Worm (Caenorhabditis elegans): ENCODE measurements around the gene ufl-1.
A peak's percentile ranks its signal among the peaks of the same experiment; 100 is the strongest.

The ufl-1 gene

DNA sequence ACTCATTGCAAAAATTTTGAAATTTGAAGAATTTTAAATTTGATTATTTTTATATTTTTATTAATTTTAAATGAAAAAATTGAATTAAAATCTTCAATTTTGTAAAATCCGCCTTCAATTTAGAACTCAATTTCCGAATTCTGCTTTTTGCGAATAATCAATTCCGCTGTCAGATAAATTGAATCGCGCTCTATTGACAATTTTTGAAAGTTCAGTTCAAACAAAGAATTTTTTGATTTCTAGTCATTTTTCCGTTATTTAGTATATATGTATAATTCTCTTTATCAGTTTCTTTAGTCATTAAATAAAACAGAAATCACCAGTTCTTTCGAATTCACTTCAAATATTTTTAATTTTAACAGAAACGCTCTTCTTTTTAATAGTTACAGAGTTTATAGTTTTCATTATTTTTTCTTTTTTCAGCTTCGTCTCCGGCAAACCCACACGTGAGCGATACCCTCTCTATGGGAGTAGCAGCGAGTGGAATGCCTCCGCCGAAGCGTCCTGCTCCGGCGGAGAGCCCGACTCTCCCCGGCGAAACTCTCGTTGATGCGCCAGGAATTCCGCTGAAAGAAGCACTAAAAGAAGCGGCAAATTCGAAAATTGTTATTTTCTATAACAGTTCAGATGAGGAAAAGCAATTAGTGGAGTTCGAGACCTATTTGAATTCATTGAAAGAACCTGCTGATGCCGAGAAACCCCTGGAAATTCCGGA is 23.8 kb downstream of the ufl-1 start:
- TF ChIP-seq elt-3 (tag; optimal IDR thresholded peaks at IDR 0.05) (no peak), nhr-237 (tag; optimal IDR thresholded peaks at IDR 0.05) (no peak), cnd-1 (tag; optimal IDR thresholded peaks at IDR 0.05) (no peak), lsy-2 (tag; optimal IDR thresholded peaks at IDR 0.05) (no peak), elt-1 (tag; optimal IDR thresholded peaks at IDR 0.05; ENCODE audit: borderline replicate concordance, insufficient read depth) (no peak), sptf-1 (tag; optimal IDR thresholded peaks at IDR 0.05) (no peak), M03D4.4 (tag; optimal IDR thresholded peaks at IDR 0.05) (no peak), mab-5 (tag; optimal IDR thresholded peaks at IDR 0.05) (no peak), bed-3 (GFP tag; optimal IDR thresholded peaks at IDR 0.05) (no peak), nhr-76 (tag; optimal IDR thresholded peaks at IDR 0.05) (no peak), ces-1 (GFP tag; optimal IDR thresholded peaks at IDR 0.05) (no peak), unc-62 (GFP tag; optimal IDR thresholded peaks at IDR 0.05) (no peak), ztf-11 (tag; optimal IDR thresholded peaks at IDR 0.05) (no peak)

DNA sequence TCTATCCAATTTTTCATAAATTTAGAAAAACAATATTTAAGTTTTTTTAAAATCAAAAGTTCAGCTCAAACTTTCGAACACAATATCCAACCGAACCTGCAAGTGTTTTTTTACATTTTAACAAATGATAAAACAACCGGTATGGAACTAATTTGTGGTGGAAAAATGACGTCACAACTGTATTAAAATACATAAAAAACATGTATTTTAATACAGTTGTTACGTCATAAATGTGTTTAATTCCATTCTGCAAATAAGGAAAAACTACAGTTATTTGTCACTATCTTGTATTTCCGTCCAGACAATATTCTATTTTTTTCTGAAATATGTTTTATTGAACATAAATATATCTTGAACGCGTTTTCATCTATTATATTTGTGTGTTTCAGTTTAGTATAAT is 24.4 kb downstream of the ufl-1 start:
- TF ChIP-seq lsy-2 (tag; optimal IDR thresholded peaks at IDR 0.05) (no peak), zip-8 (tag; optimal IDR thresholded peaks at IDR 0.05) (peak; percentile 99), nhr-237 (tag; optimal IDR thresholded peaks at IDR 0.05) (no peak)

- TF ChIP-seq unc-39 (tag; optimal IDR thresholded peaks at IDR 0.05) (no peak), hlh-1 (tag; optimal IDR thresholded peaks at IDR 0.05) (peak; percentile 12)
These were observed 24.9 kb downstream of the ufl-1 start, which contains the start of gene trxr-1 for ce11 chrIV:7011728-7012127. Gene trxr-1 (plus strand): TSS chrIV:7011954.

DNA sequence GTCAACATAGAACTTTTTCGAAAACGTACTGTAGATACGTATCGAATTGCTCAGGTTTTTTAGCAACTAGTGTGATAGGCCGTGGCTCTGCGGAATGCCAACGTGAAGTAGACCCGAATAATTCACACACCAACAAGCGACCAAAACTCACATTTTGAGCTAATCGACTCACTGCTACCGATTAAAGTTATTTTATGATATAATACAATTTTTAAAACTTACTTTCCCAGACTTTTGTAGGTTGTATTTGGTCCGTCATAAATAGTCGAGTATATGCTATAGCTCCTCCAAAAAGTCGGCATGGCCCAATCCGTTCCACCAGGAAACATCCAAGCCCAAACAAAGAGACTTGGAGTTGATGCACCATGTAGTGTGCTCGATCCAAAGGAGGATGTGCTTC is 25.8 kb downstream of the ufl-1 start, which contains the start of gene C25A8.1:
TSS of gene C25A8.1 (plus strand) at position 301 of the 400 bp plus-strand sequence.
- no peak for TF ChIP-seq tbx-8 (GFP tag; optimal IDR thresholded peaks at IDR 0.05)
- no peak for TF ChIP-seq ces-1 (GFP tag; optimal IDR thresholded peaks at IDR 0.05)
- TF ChIP-seq unc-62 (GFP tag; optimal IDR thresholded peaks at IDR 0.05) = no peak
- TF ChIP-seq ceh-83 (GFP tag; optimal IDR thresholded peaks at IDR 0.05) = no peak
- TF ChIP-seq lin-13 (tag; optimal IDR thresholded peaks at IDR 0.05) = no peak
- TF ChIP-seq ztf-11 (tag; optimal IDR thresholded peaks at IDR 0.05) = no peak
- no peak for TF ChIP-seq nhr-76 (tag; optimal IDR thresholded peaks at IDR 0.05)
- TF ChIP-seq mab-5 (tag; optimal IDR thresholded peaks at IDR 0.05) = no peak
- no peak for TF ChIP-seq zip-8 (tag; optimal IDR thresholded peaks at IDR 0.05)
- no peak for TF ChIP-seq unc-39 (tag; optimal IDR thresholded peaks at IDR 0.05)
- TF ChIP-seq blmp-1 (tag; optimal IDR thresholded peaks at IDR 0.05) = no peak
- no peak for TF ChIP-seq unc-120 (tag; optimal IDR thresholded peaks at IDR 0.05; ENCODE audit: poor library complexity, severe bottlenecking)
- no peak for TF ChIP-seq ceh-39 (tag; optimal IDR thresholded peaks at IDR 0.05)
- no peak for TF ChIP-seq lin-32 (GFP tag; optimal IDR thresholded peaks at IDR 0.05)

DNA sequence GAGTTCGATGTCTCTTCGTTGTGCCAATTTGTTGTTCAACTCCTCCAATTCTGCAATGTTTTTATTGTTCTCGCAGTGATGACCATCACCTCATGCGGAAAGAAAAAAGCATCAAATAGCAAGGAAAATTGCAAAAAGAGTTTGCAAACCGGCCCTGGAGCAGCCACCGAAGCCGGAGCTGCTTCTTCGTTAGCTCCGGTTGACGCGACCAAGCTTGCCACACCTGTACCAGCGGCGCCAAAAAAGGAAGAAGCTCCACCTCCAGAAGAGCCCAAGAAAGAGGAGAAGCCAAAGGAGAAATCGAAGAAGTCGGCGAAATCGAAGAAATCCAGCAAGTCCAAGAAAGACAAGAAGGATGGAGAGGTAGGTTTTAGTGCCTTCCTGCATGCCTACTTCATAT is 26.5 kb downstream of the ufl-1 start:
- TF ChIP-seq unc-62 (GFP tag; optimal IDR thresholded peaks at IDR 0.05) = no peak
- no peak for TF ChIP-seq tbx-8 (GFP tag; optimal IDR thresholded peaks at IDR 0.05)
- TF ChIP-seq elt-3 (tag; optimal IDR thresholded peaks at IDR 0.05) = no peak
- TF ChIP-seq unc-120 (tag; optimal IDR thresholded peaks at IDR 0.05; ENCODE audit: poor library complexity, severe bottlenecking) = no peak
- TF ChIP-seq zip-8 (tag; optimal IDR thresholded peaks at IDR 0.05) = no peak
- no peak for TF ChIP-seq lsy-2 (tag; optimal IDR thresholded peaks at IDR 0.05)
- TF ChIP-seq hlh-1 (tag; optimal IDR thresholded peaks at IDR 0.05) = no peak
- TF ChIP-seq mab-5 (tag; optimal IDR thresholded peaks at IDR 0.05) = no peak
- no peak for TF ChIP-seq unc-39 (tag; optimal IDR thresholded peaks at IDR 0.05)
- TF ChIP-seq cnd-1 (tag; optimal IDR thresholded peaks at IDR 0.05) = no peak
- no peak for TF ChIP-seq pha-4 (tag; optimal IDR thresholded peaks at IDR 0.05)
- TF ChIP-seq mep-1 (tag; optimal IDR thresholded peaks at IDR 0.05) = no peak
- TF ChIP-seq elt-1 (tag; optimal IDR thresholded peaks at IDR 0.05; ENCODE audit: borderline replicate concordance, insufficient read depth) = no peak
- no peak for TF ChIP-seq nhr-237 (tag; optimal IDR thresholded peaks at IDR 0.05)
- no peak for TF ChIP-seq bed-3 (GFP tag; optimal IDR thresholded peaks at IDR 0.05)

- TF ChIP-seq mep-1 (tag; optimal IDR thresholded peaks at IDR 0.05) (no peak), hlh-1 (tag; optimal IDR thresholded peaks at IDR 0.05) (no peak), ceh-39 (tag; optimal IDR thresholded peaks at IDR 0.05) (no peak), ceh-43 (GFP tag; optimal IDR thresholded peaks at IDR 0.05) (no peak), bed-3 (GFP tag; optimal IDR thresholded peaks at IDR 0.05) (no peak), snpc-4 (tag; optimal IDR thresholded peaks at IDR 0.05) (no peak), unc-39 (tag; optimal IDR thresholded peaks at IDR 0.05) (no peak), nhr-28 (tag; optimal IDR thresholded peaks at IDR 0.05) (no peak), ceh-83 (GFP tag; optimal IDR thresholded peaks at IDR 0.05) (no peak), lin-32 (GFP tag; optimal IDR thresholded peaks at IDR 0.05) (no peak), ces-1 (GFP tag; optimal IDR thresholded peaks at IDR 0.05) (no peak), unc-120 (tag; optimal IDR thresholded peaks at IDR 0.05; ENCODE audit: poor library complexity, severe bottlenecking) (no peak), lin-13 (tag; optimal IDR thresholded peaks at IDR 0.05) (no peak)
These were observed 27.1 kb downstream of the ufl-1 start, which contains the start of gene C25A8.2 for ce11 chrIV:7009531-7009930. Gene C25A8.2 (plus strand): TSS chrIV:7009831.

All from whole organism, mixed stage, embryonic.